Worm (Caenorhabditis elegans) whole organism, young adult: ENCODE results near the gene F21D9.11.

Source experiments
- F22D6.2 ChIP-seq: sonication (generic microtip); optimal IDR thresholded peaks from 2 replicates; lab custom pipeline; 2016; ENCODE audit warnings: mild to moderate bottlenecking, missing genetic modification characterization, missing compliant biosample characterization
- F23B12.7 ChIP-seq: sonication (generic microtip); optimal IDR thresholded peaks from 2 replicates; lab custom pipeline; 2017; ENCODE audit warnings: missing genetic modification characterization, mild to moderate bottlenecking, missing compliant biosample characterization, antibody characterized with exemption, moderate library complexity; ENCODE audit not compliant: insufficient read depth
- F57A8.1 ChIP-seq: fragments of 200-800 bp; sonication (Bioruptor generic); optimal IDR thresholded peaks from 2 replicates; lab custom pipeline; 2018; ENCODE audit warnings: mild to moderate bottlenecking, missing genetic modification characterization, moderate library complexity, missing compliant biosample characterization
- Y53G8AR.9 ChIP-seq: fragments of 200-800 bp; sonication (Bioruptor generic); conservative IDR thresholded peaks from 2 replicates; pipeline ENCODE4 v1.3.6; 2022; ENCODE audit warnings: missing genetic modification reagents, missing genetic modification characterization, missing compliant biosample characterization
- Y79H2A.3 ChIP-seq: fragments of 200-800 bp; sonication (Bioruptor generic); conservative IDR thresholded peaks from 2 replicates; pipeline ENCODE4 v1.3.6; 2022; ENCODE audit warnings: missing genetic modification reagents, missing genetic modification characterization, missing compliant biosample characterization
- aptf-3 ChIP-seq: fragments of 200-800 bp; sonication (Bioruptor generic); IDR thresholded peaks from 2 replicates; pipeline ENCODE4 v1.3.6; 2022; ENCODE audit warnings: missing genetic modification characterization, missing compliant biosample characterization
- athp-1 ChIP-seq: sonication (generic microtip); optimal IDR thresholded peaks from 2 replicates; lab custom pipeline; 2017; ENCODE audit warnings: mild to moderate bottlenecking, missing genetic modification characterization, missing compliant biosample characterization
- bed-1 ChIP-seq: fragments of 200-800 bp; sonication (Bioruptor generic); IDR thresholded peaks from 2 replicates; pipeline ENCODE4 v1.3.6; 2022; ENCODE audit warnings: missing genetic modification reagents, missing genetic modification characterization, missing compliant biosample characterization
- ceh-100 ChIP-seq: fragments of 200-800 bp; sonication (Bioruptor generic); IDR thresholded peaks from 2 replicates; pipeline ENCODE4 v1.3.6; 2022; ENCODE audit warnings: missing genetic modification reagents, missing genetic modification characterization, missing compliant biosample characterization
- ceh-91 ChIP-seq: fragments of 200-800 bp; sonication (Bioruptor generic); IDR thresholded peaks from 2 replicates; pipeline ENCODE4 v1.3.6; 2022; ENCODE audit warnings: missing genetic modification reagents, missing genetic modification characterization, missing compliant biosample characterization
- chd-7 ChIP-seq: sonication (generic microtip); optimal IDR thresholded peaks from 2 replicates; lab custom pipeline; 2016; ENCODE audit warnings: mild to moderate bottlenecking, missing genetic modification characterization, moderate library complexity, missing compliant biosample characterization
- dox-1 ChIP-seq: fragments of 200-800 bp; sonication (Bioruptor generic); IDR thresholded peaks from 2 replicates; pipeline ENCODE4 v1.3.6; 2022; ENCODE audit warnings: missing genetic modification reagents, missing genetic modification characterization, missing compliant biosample characterization
- dpff-1 ChIP-seq: sonication (generic microtip); optimal IDR thresholded peaks from 2 replicates; lab custom pipeline; 2017; ENCODE audit warnings: mild to moderate bottlenecking, missing genetic modification characterization, missing compliant biosample characterization
- egl-44 ChIP-seq: fragments of 200-800 bp; sonication (Bioruptor generic); IDR thresholded peaks from 2 replicates; pipeline ENCODE4 v1.3.6; 2022; ENCODE audit warnings: missing genetic modification reagents, missing genetic modification characterization, missing compliant biosample characterization
- egrh-3 ChIP-seq: fragments of 200-800 bp; sonication (Bioruptor generic); IDR thresholded peaks from 2 replicates; pipeline ENCODE4 v1.3.6; 2022; ENCODE audit warnings: missing genetic modification reagents, missing genetic modification characterization, missing compliant biosample characterization
- ekl-4 ChIP-seq: fragments of 200-800 bp; sonication (Bioruptor generic); IDR thresholded peaks from 2 replicates; pipeline ENCODE4 v1.3.6; 2022; ENCODE audit warnings: missing genetic modification reagents, missing genetic modification characterization, missing compliant biosample characterization
- gei-17 ChIP-seq: fragments of 200-800 bp; sonication (Bioruptor generic); optimal IDR thresholded peaks from 2 replicates; lab custom pipeline; 2018; ENCODE audit warnings: mild to moderate bottlenecking, missing genetic modification characterization, missing compliant biosample characterization
- hsf-1 ChIP-seq: fragments of 200-800 bp; sonication (Bioruptor generic); IDR thresholded peaks from 2 replicates; pipeline ENCODE4 v1.3.6; 2022; ENCODE audit warnings: missing genetic modification reagents, missing genetic modification characterization, missing compliant biosample characterization
- let-607 ChIP-seq, 2 experiments: fragments of 200-800 bp in 1 of 2; sonication (Bioruptor generic) in 1 of 2; sonication (generic microtip) in 1 of 2; optimal IDR thresholded peaks; 2 replicates each; lab custom pipeline; 2016 to 2018; ENCODE audit warnings: mild to moderate bottlenecking in 2 of 2, missing compliant biosample characterization in 2 of 2, missing genetic modification characterization in 2 of 2, moderate library complexity in 2 of 2, missing genotype in 1 of 2
- lin-26 ChIP-seq: fragments of 200-800 bp; sonication (Bioruptor generic); IDR thresholded peaks from 2 replicates; pipeline ENCODE4 v1.3.6; 2022; ENCODE audit warnings: missing genetic modification reagents, missing genetic modification characterization, missing compliant biosample characterization
- madf-3 ChIP-seq: fragments of 200-800 bp; sonication (Bioruptor generic); IDR thresholded peaks from 2 replicates; pipeline ENCODE4 v1.3.6; 2022; ENCODE audit warnings: missing genetic modification reagents, missing genetic modification characterization, missing compliant biosample characterization
- madf-6 ChIP-seq: fragments of 200-800 bp; sonication (Bioruptor generic); IDR thresholded peaks from 2 replicates; pipeline ENCODE4 v1.3.6; 2022; ENCODE audit warnings: missing genetic modification reagents, missing genetic modification characterization, missing compliant biosample characterization
- madf-8 ChIP-seq: fragments of 200-800 bp; sonication (Bioruptor generic); conservative IDR thresholded peaks from 2 replicates; pipeline ENCODE4 v1.3.6; 2022; ENCODE audit warnings: missing genetic modification reagents, missing genetic modification characterization, missing compliant biosample characterization
- mcd-1 ChIP-seq: fragments of 200-800 bp; sonication (Bioruptor generic); IDR thresholded peaks from 2 replicates; pipeline ENCODE4 v1.3.6; 2022; ENCODE audit warnings: missing genetic modification reagents, missing genetic modification characterization, missing compliant biosample characterization
- mel-28 ChIP-seq: sonication (generic microtip); optimal IDR thresholded peaks from 2 replicates; lab custom pipeline; 2016; ENCODE audit warnings: borderline replicate concordance, mild to moderate bottlenecking, missing genetic modification characterization, missing compliant biosample characterization
- mes-4 ChIP-seq: sonication (generic microtip); optimal IDR thresholded peaks from 2 replicates; lab custom pipeline; 2016; ENCODE audit warnings: missing genotype, missing genetic modification characterization, missing compliant biosample characterization
- mxl-1 ChIP-seq: sonication (generic microtip); optimal IDR thresholded peaks from 2 replicates; lab custom pipeline; 2016; ENCODE audit warnings: missing genetic modification characterization, missing compliant biosample characterization
- nfya-1 ChIP-seq: sonication (generic microtip); optimal IDR thresholded peaks from 2 replicates; lab custom pipeline; 2017; ENCODE audit warnings: antibody characterized with exemption, missing compliant biosample characterization, missing genetic modification characterization, borderline replicate concordance; ENCODE audit not compliant: insufficient read depth
- nfya-2 ChIP-seq: fragments of 200-800 bp; sonication (Bioruptor generic); IDR thresholded peaks from 2 replicates; pipeline ENCODE4 v1.3.6; 2022; ENCODE audit warnings: missing genetic modification reagents, missing genetic modification characterization, missing compliant biosample characterization
- nfyb-1 ChIP-seq: fragments of 200-800 bp; sonication (Bioruptor generic); IDR thresholded peaks from 2 replicates; pipeline ENCODE4 v1.3.6; 2022; ENCODE audit warnings: missing genetic modification reagents, missing genetic modification characterization, missing compliant biosample characterization
- nhr-120 ChIP-seq: fragments of 200-800 bp; sonication (Bioruptor generic); IDR thresholded peaks from 2 replicates; pipeline ENCODE4 v1.3.6; 2022; ENCODE audit warnings: missing genetic modification characterization, missing compliant biosample characterization
- nhr-179 ChIP-seq: sonication (generic microtip); optimal IDR thresholded peaks from 2 replicates; lab custom pipeline; 2016; ENCODE audit warnings: mild to moderate bottlenecking, missing genetic modification characterization, missing compliant biosample characterization
- nhr-27 ChIP-seq: fragments of 200-800 bp; sonication (Bioruptor generic); optimal IDR thresholded peaks from 2 replicates; lab custom pipeline; 2018; ENCODE audit warnings: mild to moderate bottlenecking, missing genetic modification characterization, moderate library complexity, missing compliant biosample characterization
- nhr-80 ChIP-seq: sonication (generic microtip); optimal IDR thresholded peaks from 2 replicates; lab custom pipeline; 2016; ENCODE audit warnings: missing genetic modification characterization, missing compliant biosample characterization
- zfh-2 ChIP-seq: fragments of 200-800 bp; sonication (Bioruptor generic); conservative IDR thresholded peaks from 2 replicates; pipeline ENCODE4 v1.3.6; 2022; ENCODE audit warnings: missing genetic modification reagents, missing genetic modification characterization, missing compliant biosample characterization
- ztf-26 ChIP-seq: sonication (generic microtip); optimal IDR thresholded peaks from 2 replicates; lab custom pipeline; 2017; ENCODE audit warnings: missing genetic modification characterization, missing compliant biosample characterization

The F21D9.11 gene

DNA sequence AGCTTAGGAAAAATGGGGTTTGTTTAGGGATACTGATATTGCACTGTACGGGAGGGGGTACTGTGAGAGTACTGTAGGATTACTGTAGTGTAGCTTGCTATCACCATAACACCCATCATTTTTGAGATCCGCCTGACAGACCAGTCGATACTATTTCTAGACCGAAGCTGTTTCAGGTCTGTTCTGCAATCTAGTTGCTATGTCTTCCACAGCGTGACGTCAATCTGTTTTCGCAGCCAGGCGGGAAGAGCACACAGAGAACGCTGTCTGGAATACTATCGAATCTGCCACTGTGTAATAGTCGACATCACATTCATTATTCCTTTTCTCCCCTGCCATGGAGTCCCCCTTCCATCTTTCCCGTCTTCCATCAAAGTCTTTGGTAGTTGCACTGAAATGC, at the start of gene F21D9.11:
F21D9.11 (plus strand) TSS at position 301 of the 400 bp plus-strand sequence.
- TF ChIP-seq egl-44 (no peak), mcd-1 (GFP tag; lab: Robert Waterston, UW) (no peak), lin-26 (GFP tag; lab: Robert Waterston, UW) (no peak), nfyb-1 (GFP tag; lab: Robert Waterston, UW) (no peak), nhr-27 (no peak), nfya-1 (tag; lab: Kevin White, UChicago) (no peak), ekl-4 (GFP tag; lab: Robert Waterston, UW) (no peak), hsf-1 (GFP tag; lab: Robert Waterston, UW) (no peak), chd-7 (tag; lab: Kevin White, UChicago) (no peak), nhr-179 (no peak), F23B12.7 (tag; lab: Kevin White, UChicago) (no peak), Y79H2A.3 (GFP tag; lab: Robert Waterston, UW) (no peak), bed-1 (GFP tag; lab: Robert Waterston, UW) (no peak), egrh-3 (GFP tag; lab: Robert Waterston, UW) (no peak)

DNA sequence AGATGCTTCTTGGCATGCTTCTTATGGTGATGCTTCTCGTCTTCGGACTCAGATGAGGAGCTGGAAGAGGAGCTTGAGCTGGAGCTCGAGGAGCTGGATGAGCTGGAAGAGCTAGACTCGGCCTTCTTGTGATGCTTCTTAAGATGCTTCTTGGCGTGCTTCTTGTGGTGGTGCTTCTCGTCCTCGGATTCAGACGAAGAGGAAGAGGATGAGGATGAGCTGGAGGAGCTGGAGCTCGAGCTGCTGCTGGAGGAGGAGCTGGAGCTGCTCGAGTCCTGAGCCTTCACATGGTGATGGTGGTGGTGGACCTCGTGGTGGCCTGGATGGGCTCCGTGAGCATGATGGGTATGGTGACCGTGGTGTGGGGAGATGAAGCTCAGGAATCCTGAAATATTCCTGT, 49.1 kb upstream of the F21D9.11 start:
- TF ChIP-seq mel-28 (tag; lab: Kevin White, UChicago) (no peak), Y53G8AR.9 (0 out of 2 replicates have a peak, but pooled peaks have one; percentile 32), nfya-2 (GFP tag; lab: Robert Waterston, UW) (no peak), madf-8 (GFP tag; lab: Robert Waterston, UW) (no peak), madf-3 (GFP tag; lab: Robert Waterston, UW) (no peak), athp-1 (tag; lab: Kevin White, UChicago) (no peak), nhr-179 (no peak), ceh-91 (GFP tag; lab: Robert Waterston, UW) (no peak), F22D6.2 (tag; lab: Kevin White, UChicago) (no peak), egrh-3 (GFP tag; lab: Robert Waterston, UW) (peak; percentile 83; the same call in 1 of the 2 replicates), F57A8.1 (GFP tag; lab: Kevin White, UChicago) (no peak), zfh-2 (GFP tag; lab: Robert Waterston, UW) (peak; percentile 82), gei-17 (no peak), nhr-120 (no peak)

DNA sequence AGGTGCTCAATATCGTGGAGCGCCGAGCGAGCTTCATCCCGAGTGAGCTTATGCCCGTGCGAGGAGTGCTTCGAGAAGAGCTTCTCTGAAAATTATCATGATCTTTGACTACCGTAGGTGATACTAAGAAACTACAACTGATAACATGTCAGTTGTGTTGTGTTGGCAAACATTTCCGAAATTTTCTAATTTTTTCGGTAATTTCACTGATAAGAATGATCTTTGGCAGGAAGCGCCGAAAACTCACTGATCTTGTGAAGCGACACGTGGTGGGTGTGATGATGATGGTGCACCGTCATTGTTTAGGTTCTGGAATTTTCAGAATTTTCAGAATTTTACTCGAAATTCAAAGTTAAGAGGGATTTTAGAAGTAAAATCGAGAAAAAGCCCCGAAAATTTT, 48.6 kb upstream of the F21D9.11 start, which contains the start of gene Y39B6A.1:
Y39B6A.1 (minus strand) TSS at position 309 of the 400 bp plus-strand sequence.
- TF ChIP-seq ceh-100 (GFP tag; lab: Robert Waterston, UW) (no peak), let-607 (tag; optimal IDR thresholded peaks at IDR 0.05; lab: Kevin White, UChicago) (peak; percentile 8 to 24), bed-1 (GFP tag; lab: Robert Waterston, UW) (no peak), dpff-1 (tag; lab: Kevin White, UChicago) (no peak), nhr-80 (peak; percentile 36), aptf-3 (GFP tag; lab: Robert Waterston, UW) (no peak), hsf-1 (GFP tag; lab: Robert Waterston, UW) (0 out of 2 replicates have a peak, but pooled peaks have one; percentile 36), gei-17 (no peak), ztf-26 (tag; lab: Kevin White, UChicago) (no peak), dox-1 (GFP tag; lab: Robert Waterston, UW) (no peak), nfya-2 (GFP tag; lab: Robert Waterston, UW) (no peak), mxl-1 (no peak), mes-4 (tag; lab: Kevin White, UChicago) (no peak), nhr-179 (no peak), madf-6 (GFP tag; lab: Robert Waterston, UW) (no peak)
